Worm (Caenorhabditis elegans) whole organism, late embryonic: ENCODE measurements around the gene uso-1.
"Not testable (repeated sequence)": the region's sequence is repeated elsewhere in the genome, so short reads cannot be mapped to it uniquely, and the experiment has no call there.

ENCODE experiments used
- ceh-48 ChIP-seq: sonication (generic microtip); optimal IDR thresholded peaks from 2 replicates; lab custom pipeline; 2016; ENCODE audit warnings: missing genetic modification characterization, inconsistent platforms, missing compliant biosample characterization
- elt-4 ChIP-seq: sonication (generic microtip); optimal IDR thresholded peaks from 2 replicates; lab custom pipeline; 2016; ENCODE audit warnings: missing genetic modification characterization, missing compliant biosample characterization
- fkh-10 ChIP-seq: fragments of 150-350 bp; optimal IDR thresholded peaks from 2 replicates; lab custom pipeline; 2014; ENCODE audit warnings: missing biosample characterization, missing genetic modification reagents, missing genetic modification characterization
- nfya-1 ChIP-seq: sonication (generic microtip); optimal IDR thresholded peaks from 2 replicates; lab custom pipeline; 2017; ENCODE audit warnings: missing genetic modification characterization, mild to moderate bottlenecking, missing compliant biosample characterization, antibody characterized with exemption, moderate library complexity
- nhr-11 ChIP-seq: fragments of 150-350 bp; optimal IDR thresholded peaks from 2 replicates; lab custom pipeline; 2014; ENCODE audit warnings: missing biosample characterization, missing genetic modification characterization
- pha-4 ChIP-seq: fragments of 150-350 bp; optimal IDR thresholded peaks from 2 replicates; lab custom pipeline; 2018; ENCODE audit warnings: missing biosample characterization, missing genetic modification reagents, missing genetic modification characterization
- rnt-1 ChIP-seq: sonication (generic microtip); optimal IDR thresholded peaks from 2 replicates; lab custom pipeline; 2016; ENCODE audit warnings: missing genetic modification characterization, missing compliant biosample characterization
- sox-2 ChIP-seq: fragments of 200-800 bp; sonication (Bioruptor generic); IDR thresholded peaks from 2 replicates; pipeline ENCODE4 v1.3.6; 2022; ENCODE audit warnings: missing genetic modification reagents, missing genetic modification characterization, missing compliant biosample characterization
- unc-55 ChIP-seq: sonication (generic microtip); optimal IDR thresholded peaks from 2 replicates; lab custom pipeline; 2017; ENCODE audit warnings: missing biosample characterization, missing genetic modification reagents, missing genetic modification characterization
- ztf-16 ChIP-seq: sonication (generic microtip); optimal IDR thresholded peaks from 2 replicates; lab custom pipeline; 2017; ENCODE audit warnings: missing genetic modification characterization, missing compliant biosample characterization

ce11 chrIV:13455200-13455599, 602 bp upstream of the uso-1 start, which contains the start of gene Y38H8A.7:
- TF ChIP-seq nfya-1 (tag; lab: Kevin White, UChicago); nhr-11 (tag; lab: Kevin White, UChicago); sox-2; ceh-48 (tag; lab: Kevin White, UChicago); elt-4 (tag; lab: Kevin White, UChicago); ztf-16; pha-4 (tag; lab: Kevin White, UChicago); unc-55; rnt-1; fkh-10 (GFP tag; lab: Kevin White, UChicago): not testable (repeated sequence)
